Fruit fly (Drosophila melanogaster) whole organism, embryonic: ENCODE measurements around the gene barr.

Experiments used
- B-H2 ChIP-seq: fragments of 200-800 bp; sonication (Bioruptor generic); optimal IDR thresholded peaks from 2 replicates; lab custom pipeline; 2018; ENCODE audit warnings: missing biosample characterization, mild to moderate bottlenecking, missing genetic modification characterization
- Bdp1 ChIP-seq: fragments of 200-800 bp; sonication (Bioruptor generic); optimal IDR thresholded peaks from 3 replicates; lab custom pipeline; 2016; ENCODE audit warnings: missing biosample characterization, missing genetic modification characterization
- CG11247 ChIP-seq: fragments of 200-800 bp; sonication (Bioruptor generic); IDR thresholded peaks from 2 replicates; pipeline ENCODE4 v1.3.6; 2022; ENCODE audit warnings: missing biosample characterization, missing genetic modification characterization
- CG12744 ChIP-seq: fragments of 200-800 bp; sonication (Bioruptor generic); optimal IDR thresholded peaks from 2 replicates; lab custom pipeline; 2016; ENCODE audit warnings: missing biosample characterization, missing genetic modification characterization
- CG12769 ChIP-seq: fragments of 200-800 bp; sonication (Bioruptor generic); optimal IDR thresholded peaks from 2 replicates; lab custom pipeline; 2019; ENCODE audit warnings: missing biosample characterization, mild to moderate bottlenecking, missing genetic modification characterization, moderate library complexity
- CG14014 ChIP-seq: fragments of 200-800 bp; sonication (Bioruptor generic); IDR thresholded peaks from 2 replicates; pipeline ENCODE4 v1.3.6; 2022; ENCODE audit warnings: missing biosample characterization, missing genetic modification characterization
- CG14667 ChIP-seq: fragments of 200-800 bp; sonication (Bioruptor generic); IDR thresholded peaks from 2 replicates; pipeline ENCODE4 v1.3.6; 2022; ENCODE audit warnings: missing biosample characterization, missing genetic modification characterization
- CG15601 ChIP-seq: fragments of 200-800 bp; sonication (Bioruptor generic); optimal IDR thresholded peaks from 3 replicates; lab custom pipeline; 2019; ENCODE audit warnings: missing biosample characterization, mild to moderate bottlenecking, missing genetic modification characterization, moderate library complexity
- CG18476 ChIP-seq: fragments of 200-800 bp; sonication (Bioruptor generic); optimal IDR thresholded peaks from 2 replicates; lab custom pipeline; 2016; ENCODE audit warnings: missing biosample characterization, mild to moderate bottlenecking, missing genetic modification characterization
- CG30403 ChIP-seq: fragments of 200-800 bp; sonication (Bioruptor generic); optimal IDR thresholded peaks from 3 replicates; lab custom pipeline; 2016; ENCODE audit warnings: missing biosample characterization, missing genetic modification characterization
- CG3281 ChIP-seq: fragments of 200-800 bp; sonication (Bioruptor generic); optimal IDR thresholded peaks from 3 replicates; lab custom pipeline; 2017; ENCODE audit warnings: missing biosample characterization, mild to moderate bottlenecking, missing genetic modification characterization
- CG33213 ChIP-seq: fragments of 200-800 bp; sonication (Bioruptor generic); optimal IDR thresholded peaks from 3 replicates; lab custom pipeline; 2016; ENCODE audit warnings: missing biosample characterization, missing genetic modification characterization
- CHES-1-like ChIP-seq: fragments of 200-800 bp; sonication (Bioruptor generic); optimal IDR thresholded peaks from 2 replicates; lab custom pipeline; 2016; ENCODE audit warnings: missing biosample characterization, missing genetic modification characterization
- CoRest ChIP-seq: fragments of 200-800 bp; sonication (Bioruptor generic); optimal IDR thresholded peaks from 3 replicates; lab custom pipeline; 2018; ENCODE audit warnings: missing biosample characterization, mild to moderate bottlenecking, missing genetic modification characterization, moderate library complexity
- Dad ChIP-seq: fragments of 200-800 bp; sonication (Bioruptor generic); optimal IDR thresholded peaks from 3 replicates; lab custom pipeline; 2016; ENCODE audit warnings: missing biosample characterization, missing genetic modification characterization
- Dbx ChIP-seq: fragments of 200-800 bp; sonication (Bioruptor generic); IDR thresholded peaks from 3 replicates; pipeline ENCODE4 v1.3.6; 2022; ENCODE audit warnings: missing biosample characterization, missing genetic modification characterization
- Elba2 ChIP-seq: fragments of 200-800 bp; sonication (Bioruptor generic); optimal IDR thresholded peaks from 3 replicates; lab custom pipeline; 2016; ENCODE audit warnings: missing biosample characterization, missing genetic modification characterization
- GATAe ChIP-seq: fragments of 200-800 bp; sonication (Bioruptor generic); conservative IDR thresholded peaks from 2 replicates; pipeline ENCODE4 v1.3.6; 2022; ENCODE audit warnings: missing biosample characterization, missing genetic modification characterization
- Hr51 ChIP-seq, 2 experiments: fragments of 200-800 bp; sonication (Bioruptor generic); optimal IDR thresholded peaks; 2 replicates in 1 of 2; 3 replicates in 1 of 2; lab custom pipeline; 2016 to 2018; ENCODE audit warnings: missing biosample characterization in 2 of 2, missing genetic modification characterization in 2 of 2, mild to moderate bottlenecking in 1 of 2, moderate library complexity in 1 of 2
- Lim3 ChIP-seq: fragments of 200-800 bp; sonication (Bioruptor generic); IDR thresholded peaks from 2 replicates; pipeline ENCODE4 v1.3.6; 2022; ENCODE audit warnings: missing biosample characterization, missing genetic modification characterization
- Mad ChIP-seq: fragments of 200-800 bp; sonication (Bioruptor generic); optimal IDR thresholded peaks from 2 replicates; lab custom pipeline; 2016; ENCODE audit warnings: missing biosample characterization, missing genetic modification characterization
- Neu2 ChIP-seq: fragments of 200-800 bp; sonication (Bioruptor generic); optimal IDR thresholded peaks from 3 replicates; lab custom pipeline; 2016; ENCODE audit warnings: missing biosample characterization, missing genetic modification characterization, borderline replicate concordance
- Ptx1 ChIP-seq: fragments of 200-800 bp; sonication (Bioruptor generic); IDR thresholded peaks from 2 replicates; pipeline ENCODE4 v1.3.6; 2022; ENCODE audit warnings: missing biosample characterization, missing genetic modification characterization
- Rx ChIP-seq: fragments of 200-800 bp; sonication (Bioruptor generic); IDR thresholded peaks from 2 replicates; pipeline ENCODE4 v1.3.6; 2022; ENCODE audit warnings: missing biosample characterization, missing genetic modification characterization
- Stat92E ChIP-seq, 3 experiments: fragments of >200 bp in 2 of 3; fragments of 200-800 bp in 1 of 3; sonication (Bioruptor generic) in 1 of 3; optimal IDR thresholded peaks; 2 replicates each; lab custom pipeline; 2017 to 2019; ENCODE audit warnings: missing biosample characterization in 3 of 3, missing genetic modification characterization in 3 of 3, mild to moderate bottlenecking in 1 of 3, moderate library complexity in 1 of 3
- Usf ChIP-seq: fragments of 200-800 bp; sonication (Bioruptor generic); optimal IDR thresholded peaks from 2 replicates; lab custom pipeline; 2017; ENCODE audit warnings: missing genotype, missing biosample characterization, missing genetic modification characterization
- btn ChIP-seq: fragments of 200-800 bp; sonication (Bioruptor generic); optimal IDR thresholded peaks from 2 replicates; lab custom pipeline; 2016; ENCODE audit warnings: missing biosample characterization, missing genetic modification characterization
- cad ChIP-seq: fragments of >200 bp; optimal IDR thresholded peaks from 2 replicates; lab custom pipeline; 2017; ENCODE audit warnings: missing biosample characterization, missing genetic modification characterization
- cwo ChIP-seq: fragments of 200-800 bp; sonication (Bioruptor generic); optimal IDR thresholded peaks from 3 replicates; lab custom pipeline; 2017; ENCODE audit warnings: missing biosample characterization, missing genetic modification characterization, mild to moderate bottlenecking, moderate library complexity, missing genetic modification reagents
- dmrt11E ChIP-seq: fragments of 200-800 bp; sonication (Bioruptor generic); optimal IDR thresholded peaks from 3 replicates; lab custom pipeline; 2018; ENCODE audit warnings: missing biosample characterization, mild to moderate bottlenecking, missing genetic modification characterization, moderate library complexity
- ewg ChIP-seq: fragments of 200-800 bp; sonication (Bioruptor generic); optimal IDR thresholded peaks from 3 replicates; lab custom pipeline; 2017; ENCODE audit warnings: mild to moderate bottlenecking, missing biosample characterization, missing genetic modification reagents, missing genetic modification characterization
- grau ChIP-seq: fragments of 200-800 bp; optimal IDR thresholded peaks from 3 replicates; lab custom pipeline; 2019; ENCODE audit warnings: missing biosample characterization, mild to moderate bottlenecking, missing genetic modification characterization, moderate library complexity
- hth ChIP-seq: fragments of >200 bp; optimal IDR thresholded peaks from 2 replicates; lab custom pipeline; 2017; ENCODE audit warnings: inconsistent platforms
- jigr1 ChIP-seq: fragments of 200-800 bp; sonication (Bioruptor generic); IDR thresholded peaks from 3 replicates; pipeline ENCODE4 v1.3.6; 2022; ENCODE audit warnings: missing biosample characterization, missing genetic modification characterization
- kah ChIP-seq: fragments of 200-800 bp; sonication (Bioruptor generic); optimal IDR thresholded peaks from 2 replicates; lab custom pipeline; 2018; ENCODE audit warnings: missing biosample characterization, mild to moderate bottlenecking, missing genetic modification characterization
- lab ChIP-seq: fragments of 200-800 bp; sonication (Bioruptor generic); optimal IDR thresholded peaks from 3 replicates; lab custom pipeline; 2017; ENCODE audit warnings: missing biosample characterization, missing genetic modification characterization, mild to moderate bottlenecking, moderate library complexity, missing genetic modification reagents
- lbe ChIP-seq: fragments of 200-800 bp; sonication (Bioruptor generic); optimal IDR thresholded peaks from 2 replicates; lab custom pipeline; 2016; ENCODE audit warnings: missing biosample characterization, mild to moderate bottlenecking, missing genetic modification characterization
- lola ChIP-seq, 3 experiments: fragments of >200 bp in 2 of 3; fragments of 200-800 bp in 1 of 3; sonication (Bioruptor generic) in 1 of 3; optimal IDR thresholded peaks; 2 replicates each; lab custom pipeline; 2017 to 2019; ENCODE audit warnings: missing biosample characterization in 3 of 3, missing genetic modification characterization in 3 of 3, mild to moderate bottlenecking in 1 of 3, moderate library complexity in 1 of 3
- lov ChIP-seq, 2 experiments: fragments of 200-800 bp in 1 of 2; fragments of >200 bp in 1 of 2; sonication (Bioruptor generic) in 1 of 2; IDR thresholded peaks in 1 of 2; optimal IDR thresholded peaks in 1 of 2; 2 replicates in 1 of 2; 3 replicates in 1 of 2; pipeline versions ENCODE4 v1.3.6 to Lab custom; 2017 to 2022; ENCODE audit warnings: missing biosample characterization in 1 of 2, missing genetic modification characterization in 1 of 2
- mam ChIP-seq: fragments of 200-800 bp; sonication (Bioruptor generic); optimal IDR thresholded peaks from 3 replicates; lab custom pipeline; 2016; ENCODE audit warnings: missing biosample characterization, missing genetic modification characterization
- pros ChIP-seq: fragments of 200-800 bp; sonication (Bioruptor generic); optimal IDR thresholded peaks from 3 replicates; lab custom pipeline; 2019; ENCODE audit warnings: missing biosample characterization, mild to moderate bottlenecking, missing genetic modification characterization, moderate library complexity
- ro ChIP-seq: fragments of 200-800 bp; sonication (Bioruptor generic); IDR thresholded peaks from 2 replicates; pipeline ENCODE4 v1.3.6; 2022; ENCODE audit warnings: missing biosample characterization, missing genetic modification characterization
- sob ChIP-seq: fragments of 200-800 bp; sonication (Bioruptor generic); IDR thresholded peaks from 2 replicates; pipeline ENCODE4 v1.3.6; 2022; ENCODE audit warnings: missing biosample characterization, missing genetic modification characterization
- sr ChIP-seq: fragments of 200-800 bp; sonication (Bioruptor generic); IDR thresholded peaks from 3 replicates; pipeline ENCODE4 v1.3.6; 2022; ENCODE audit warnings: missing biosample characterization, missing genetic modification characterization
- tup ChIP-seq: fragments of 200-800 bp; sonication (Bioruptor generic); optimal IDR thresholded peaks from 2 replicates; lab custom pipeline; 2016; ENCODE audit warnings: missing biosample characterization, mild to moderate bottlenecking, missing genetic modification characterization, moderate library complexity
- tx ChIP-seq: fragments of 200-800 bp; sonication (Bioruptor generic); optimal IDR thresholded peaks from 2 replicates; lab custom pipeline; 2016; ENCODE audit warnings: missing biosample characterization, missing genetic modification characterization
- usp ChIP-seq: fragments of >200 bp; optimal IDR thresholded peaks from 2 replicates; lab custom pipeline; 2017; ENCODE audit warnings: missing biosample characterization, missing genetic modification characterization
- z ChIP-seq: fragments of 200-800 bp; sonication (Bioruptor generic); IDR thresholded peaks from 3 replicates; pipeline ENCODE4 v1.3.6; 2022; ENCODE audit warnings: missing biosample characterization, missing genetic modification characterization

Gene barr

dm6 chr2L:20086295-20087096, 25.3 kb upstream of the barr start (continued):
- peak; percentile 90 for TF ChIP-seq cwo (GFP tag; lab: Kevin White, UChicago)
- peak; percentile 93 for TF ChIP-seq lbe (GFP tag; lab: Kevin White, UChicago)
- TF ChIP-seq CG30403 (GFP tag; lab: Kevin White, UChicago), result peak; percentile 81
- TF ChIP-seq grau (tag; lab: Kevin White, UChicago), result peak; percentile 80
- TF ChIP-seq usp (GFP tag; lab: Kevin White, UChicago), result no peak
- TF ChIP-seq mam (GFP tag; lab: Kevin White, UChicago), result peak; percentile 63
- peak; percentile 80 for TF ChIP-seq dmrt11E (tag; lab: Kevin White, UChicago)
- no peak for TF ChIP-seq lov (optimal IDR thresholded peaks at IDR 0.05; lab: Kevin White, UChicago)
- peak; percentile 78; the same call in 2 of the 3 replicates for TF ChIP-seq lov (GFP tag; IDR thresholded peaks at IDR 0.05; lab: Robert Waterston, UW)
- peak; percentile 79 for TF ChIP-seq GATAe (GFP tag; lab: Robert Waterston, UW)
- TF ChIP-seq ro (GFP tag; lab: Robert Waterston, UW), result no peak; the same call in 1 of the 2 replicates
- no peak for TF ChIP-seq hth (lab: Kevin White, UChicago)
- TF ChIP-seq pros, result peak; percentile 79
- TF ChIP-seq Dad (GFP tag; lab: Kevin White, UChicago), result peak; percentile 59
- peak; percentile 95 for TF ChIP-seq kah (GFP tag; lab: Kevin White, UChicago)
- peak; percentile 64; the same call in 1 of the 3 replicates for TF ChIP-seq z
- TF ChIP-seq lola (GFP tag; optimal IDR thresholded peaks at IDR 0.05; lab: Kevin White, UChicago), result peak in 1 of 3 experiments; percentile 73
- peak; percentile 72 for TF ChIP-seq CG33213 (GFP tag; lab: Kevin White, UChicago)
- TF ChIP-seq CG14667 (GFP tag; lab: Robert Waterston, UW), result peak; percentile 82
- peak; percentile 89 for TF ChIP-seq Rx
- TF ChIP-seq CG18476 (GFP tag; lab: Kevin White, UChicago), result peak; percentile 77
- no peak for TF ChIP-seq Neu2
- TF ChIP-seq CG15601, result peak; percentile 78
- TF ChIP-seq sr (GFP tag; lab: Robert Waterston, UW), result peak; percentile 99
- TF ChIP-seq Ptx1 (GFP tag; lab: Robert Waterston, UW), result peak; percentile 87
- TF ChIP-seq Mad (GFP tag; lab: Kevin White, UChicago), result peak; percentile 74
- TF ChIP-seq ewg (GFP tag; lab: Kevin White, UChicago), result peak; percentile 71
- TF ChIP-seq btn (GFP tag; lab: Kevin White, UChicago), result peak; percentile 67
- TF ChIP-seq CG12744 (GFP tag; lab: Kevin White, UChicago), result peak; percentile 66
- TF ChIP-seq CG14014 (GFP tag; lab: Robert Waterston, UW), result peak; percentile 86
- TF ChIP-seq Elba2, result no peak
- TF ChIP-seq CoRest (tag; lab: Kevin White, UChicago), result peak; percentile 83
- peak; percentile 70 to 87 for TF ChIP-seq Hr51 (GFP tag; optimal IDR thresholded peaks at IDR 0.05; lab: Kevin White, UChicago)
- TF ChIP-seq Usf (GFP tag; lab: Kevin White, UChicago), result peak; percentile 36
- peak; percentile 77 for TF ChIP-seq Dbx (GFP tag; lab: Robert Waterston, UW)
- TF ChIP-seq lab, result peak; percentile 83
- peak; percentile 29 for TF ChIP-seq CG12769
- peak; percentile 78 for TF ChIP-seq CHES-1-like (GFP tag; lab: Kevin White, UChicago)
- peak; percentile 37 for TF ChIP-seq B-H2
- TF ChIP-seq tx (GFP tag; lab: Kevin White, UChicago), result peak; percentile 74
- TF ChIP-seq CG3281 (GFP tag; lab: Kevin White, UChicago), result peak; percentile 77
- no peak for TF ChIP-seq cad (GFP tag; lab: Kevin White, UChicago)
- peak; percentile 63; the same call in 1 of the 2 replicates for TF ChIP-seq CG11247 (GFP tag; lab: Robert Waterston, UW)
- peak; percentile 61 for TF ChIP-seq tup
- TF ChIP-seq Lim3 (GFP tag; lab: Robert Waterston, UW), result 0 out of 2 replicates have a peak, but pooled peaks have one; percentile 7
- peak; percentile 74 for TF ChIP-seq sob (GFP tag; lab: Robert Waterston, UW)
- peak in 1 of 3 experiments; percentile 68 for TF ChIP-seq Stat92E (GFP tag; optimal IDR thresholded peaks at IDR 0.05; lab: Kevin White, UChicago)
- TF ChIP-seq Bdp1 (GFP tag; lab: Kevin White, UChicago), result peak; percentile 72
- TF ChIP-seq jigr1, result peak; percentile 71; the same call in 2 of the 3 replicates
